Worm (Caenorhabditis elegans) whole organism, dauer: Measurements from ENCODE around the gene tric-1B.2.

Source experiments
- unc-62 ChIP-seq: sonication (generic microtip); optimal IDR thresholded peaks from 2 replicates; lab custom pipeline; 2017; ENCODE audit warnings: missing biosample characterization, missing genetic modification reagents, missing genetic modification characterization

Gene tric-1B.2

DNA sequence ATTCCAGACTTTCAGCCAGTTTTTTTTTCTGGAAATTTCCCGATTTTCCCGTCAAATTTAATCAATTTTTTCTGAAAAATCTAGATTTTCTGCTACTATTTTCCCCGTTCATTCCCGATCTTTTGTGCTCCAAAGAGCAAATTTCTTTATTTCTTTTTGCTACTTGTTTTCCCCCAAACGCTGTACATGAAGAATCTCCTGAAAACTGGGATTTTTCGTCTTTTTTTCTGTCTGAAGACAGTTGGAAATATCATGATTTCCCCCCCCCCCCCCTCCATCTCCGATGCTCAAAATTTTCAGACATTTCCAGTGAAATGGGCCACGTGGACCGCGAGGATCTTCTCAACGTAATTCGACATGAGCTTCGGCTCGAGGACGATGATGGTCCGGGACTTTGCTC lies 51.2 kb downstream of the tric-1B.2 start, which contains the start of gene sinh-1:
sinh-1 (plus strand) TSS at position 301 of the 400 bp plus-strand sequence.
- TF ChIP-seq unc-62 (GFP tag; lab: Kevin White, UChicago), result no peak

DNA sequence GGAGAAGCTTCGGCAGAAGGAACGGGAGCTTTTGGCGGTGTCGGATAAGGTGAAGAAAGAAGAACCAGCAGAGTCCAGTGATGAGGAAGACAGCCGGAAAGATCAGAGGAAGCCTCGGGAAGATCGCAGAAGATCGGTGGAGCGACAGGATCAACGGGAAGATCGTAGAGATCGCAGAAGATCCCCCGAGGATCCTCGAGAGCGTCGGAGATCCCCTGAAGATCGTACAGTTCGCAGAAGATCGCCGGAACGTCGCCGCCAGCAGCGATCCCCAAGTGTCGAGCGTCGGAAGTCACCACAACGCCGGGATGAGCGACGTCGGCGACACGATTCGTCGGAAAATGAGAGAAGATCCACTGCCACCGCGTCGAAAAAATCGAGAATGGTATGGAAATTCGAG lies 53.0 kb downstream of the tric-1B.2 start:
- no peak for TF ChIP-seq unc-62 (GFP tag; lab: Kevin White, UChicago)
